Worm (Caenorhabditis elegans) whole organism, midembryonic: ENCODE measurements around the gene clec-227.

ENCODE experiments used
- T22C8.4 ChIP-seq: fragments of 200-800 bp; sonication (Bioruptor generic); IDR thresholded peaks from 2 replicates; pipeline ENCODE4 v1.3.6; 2022; ENCODE audit warnings: missing genetic modification characterization, missing compliant biosample characterization
- cog-1 ChIP-seq: sonication (generic microtip); optimal IDR thresholded peaks from 2 replicates; lab custom pipeline; 2016; ENCODE audit warnings: missing genetic modification characterization, missing compliant biosample characterization
- flt-1 ChIP-seq: fragments of 200-800 bp; sonication (Bioruptor generic); IDR thresholded peaks from 2 replicates; pipeline ENCODE4 v1.3.6; 2022; ENCODE audit warnings: missing genetic modification characterization, missing compliant biosample characterization
- klf-2 ChIP-seq: fragments of 200-800 bp; sonication (Bioruptor generic); conservative IDR thresholded peaks from 2 replicates; pipeline ENCODE4 v1.3.6; 2022; ENCODE audit warnings: missing genetic modification reagents, missing genetic modification characterization, missing compliant biosample characterization
- med-1 ChIP-seq: sonication (generic microtip); optimal IDR thresholded peaks from 2 replicates; lab custom pipeline; 2017; ENCODE audit warnings: missing genetic modification characterization, mild to moderate bottlenecking, missing compliant biosample characterization, antibody characterized with exemption, missing genetic modification reagents; ENCODE audit not compliant: insufficient read depth
- ref-1 ChIP-seq: fragments of 200-800 bp; sonication (Bioruptor generic); conservative IDR thresholded peaks from 2 replicates; pipeline ENCODE4 v1.3.6; 2022; ENCODE audit warnings: missing genetic modification reagents, missing genetic modification characterization, missing compliant biosample characterization
- tab-1 ChIP-seq: fragments of 200-800 bp; sonication (Bioruptor generic); IDR thresholded peaks from 2 replicates; pipeline ENCODE4 v1.3.6; 2022; ENCODE audit warnings: missing genetic modification characterization, missing compliant biosample characterization
- ztf-23 ChIP-seq: fragments of 200-800 bp; sonication (Bioruptor generic); IDR thresholded peaks from 2 replicates; pipeline ENCODE4 v1.3.6; 2022; ENCODE audit warnings: missing genetic modification reagents, missing genetic modification characterization, missing compliant biosample characterization
- ztf-29 ChIP-seq: fragments of 200-800 bp; sonication (Bioruptor generic); IDR thresholded peaks from 2 replicates; pipeline ENCODE4 v1.3.6; 2022; ENCODE audit warnings: missing genetic modification reagents, missing genetic modification characterization, missing compliant biosample characterization

The clec-227 gene

DNA sequence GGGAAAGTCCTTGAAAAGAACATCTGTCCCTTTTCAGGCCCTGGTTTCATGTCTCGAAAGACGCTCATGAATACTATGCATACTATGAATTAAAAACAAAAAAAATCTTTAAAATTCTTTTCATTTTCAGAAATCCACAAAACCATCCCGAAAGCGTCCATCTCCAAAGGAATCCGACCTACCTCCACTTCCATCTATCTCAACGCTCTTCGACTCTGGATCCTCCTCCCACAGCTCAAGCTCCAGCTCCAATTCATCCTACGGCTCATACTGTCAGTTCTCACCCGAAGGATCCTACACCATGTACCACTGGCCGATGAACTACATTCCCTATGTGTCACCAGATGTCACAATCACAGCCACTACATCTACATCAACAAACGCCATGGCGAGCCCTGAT, 36.2 kb downstream of the clec-227 start:
- TF ChIP-seq flt-1 (GFP tag; lab: Robert Waterston, UW), result no peak
- no peak for TF ChIP-seq ztf-23 (GFP tag; lab: Robert Waterston, UW)
- no peak for TF ChIP-seq klf-2 (GFP tag; lab: Robert Waterston, UW)
- no peak for TF ChIP-seq ref-1

ce11 chrV:14510746-14511145, 38.4 kb downstream of the clec-227 start, which contains the start of gene R02D5.9:
R02D5.9 (minus strand) TSS chrV:14511123.
- TF ChIP-seq klf-2 (GFP tag; lab: Robert Waterston, UW), result no peak
- no peak for TF ChIP-seq ztf-29 (GFP tag; lab: Robert Waterston, UW)
- no peak for TF ChIP-seq cog-1
- no peak for TF ChIP-seq ref-1
- no peak for TF ChIP-seq T22C8.4
- no peak for TF ChIP-seq med-1 (GFP tag; lab: Kevin White, UChicago)
- no peak for TF ChIP-seq tab-1
- TF ChIP-seq flt-1 (GFP tag; lab: Robert Waterston, UW), result no peak
- no peak for TF ChIP-seq ztf-23 (GFP tag; lab: Robert Waterston, UW)

ce11 chrV:14518010-14518409, 45.7 kb downstream of the clec-227 start, which contains the start of gene R02D5.6:
R02D5.6 (minus strand) TSS chrV:14518110.
- TF ChIP-seq ref-1 (no peak), flt-1 (GFP tag; lab: Robert Waterston, UW) (no peak), T22C8.4 (no peak), cog-1 (no peak), tab-1 (no peak), ztf-29 (GFP tag; lab: Robert Waterston, UW) (no peak), klf-2 (GFP tag; lab: Robert Waterston, UW) (no peak), med-1 (GFP tag; lab: Kevin White, UChicago) (no peak), ztf-23 (GFP tag; lab: Robert Waterston, UW) (no peak)

ce11 chrV:14519268-14519667, 46.9 kb downstream of the clec-227 start, which contains the start of gene R02D5.8:
R02D5.8 (minus strand) TSS chrV:14519368.
- no peak for TF ChIP-seq ref-1
- no peak for TF ChIP-seq ztf-23 (GFP tag; lab: Robert Waterston, UW)
- TF ChIP-seq tab-1, result no peak
- TF ChIP-seq klf-2 (GFP tag; lab: Robert Waterston, UW), result no peak
- TF ChIP-seq flt-1 (GFP tag; lab: Robert Waterston, UW), result no peak

DNA sequence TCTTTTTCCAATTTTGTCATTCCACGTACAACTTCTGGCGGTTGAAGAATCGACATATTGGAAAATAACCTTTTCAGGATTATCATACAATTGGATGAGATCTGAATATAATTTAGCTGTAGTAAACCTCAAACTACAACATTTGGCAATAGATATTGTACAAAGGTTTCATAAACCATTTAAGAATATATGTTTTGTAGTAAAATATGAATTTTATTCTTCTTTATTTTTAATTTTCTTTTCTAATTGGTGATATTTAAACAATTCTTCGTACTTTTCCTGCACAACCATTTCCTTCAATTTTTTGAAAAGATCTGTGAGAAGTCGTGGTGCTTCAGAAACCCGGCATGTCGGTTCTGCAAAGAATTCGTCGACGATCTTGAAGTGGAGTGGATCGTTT, 48.7 kb downstream of the clec-227 start, which contains the start of gene C53A5.17:
C53A5.17 (minus strand) TSS at position 101 of the 400 bp plus-strand sequence.
- TF ChIP-seq tab-1, result no peak
- no peak for TF ChIP-seq klf-2 (GFP tag; lab: Robert Waterston, UW)
- no peak for TF ChIP-seq ztf-29 (GFP tag; lab: Robert Waterston, UW)
- no peak for TF ChIP-seq ref-1
- TF ChIP-seq flt-1 (GFP tag; lab: Robert Waterston, UW), result no peak
- TF ChIP-seq ztf-23 (GFP tag; lab: Robert Waterston, UW), result no peak
- no peak for TF ChIP-seq med-1 (GFP tag; lab: Kevin White, UChicago)
- TF ChIP-seq cog-1, result no peak
- no peak for TF ChIP-seq T22C8.4

DNA sequence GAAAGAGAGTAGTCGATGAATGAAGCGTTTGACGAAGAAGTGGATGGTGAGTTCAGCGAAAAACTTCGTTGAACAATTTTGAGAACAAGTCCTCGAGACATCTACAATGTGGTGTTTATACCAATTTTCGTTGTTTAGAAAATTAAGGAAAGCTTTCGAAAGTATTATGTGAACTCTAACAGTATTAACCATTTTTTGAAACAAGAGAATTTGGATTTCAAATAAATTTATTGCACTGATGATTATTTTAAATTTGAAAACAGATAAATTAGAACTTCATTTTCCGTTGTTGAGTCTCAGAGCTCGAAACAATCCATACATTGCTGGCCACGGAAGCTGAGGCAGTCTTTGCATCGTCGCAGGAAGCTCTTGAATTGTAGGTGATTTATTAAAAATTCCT, 50.2 kb downstream of the clec-227 start, which contains the start of gene C53A5.16:
C53A5.16 (minus strand) TSS at position 101 of the 400 bp plus-strand sequence.
- no peak for TF ChIP-seq T22C8.4
- no peak for TF ChIP-seq ztf-23 (GFP tag; lab: Robert Waterston, UW)
- TF ChIP-seq ztf-29 (GFP tag; lab: Robert Waterston, UW), result no peak

ce11 chrV:14523105-14523504, 50.8 kb downstream of the clec-227 start, which contains the start of gene C53A5.2:
C53A5.2 (minus strand) TSS chrV:14523205.
- TF ChIP-seq klf-2 (GFP tag; lab: Robert Waterston, UW) (no peak), flt-1 (GFP tag; lab: Robert Waterston, UW) (no peak), med-1 (GFP tag; lab: Kevin White, UChicago) (no peak), ztf-23 (GFP tag; lab: Robert Waterston, UW) (no peak), tab-1 (no peak), T22C8.4 (no peak), ref-1 (no peak), cog-1 (no peak), ztf-29 (GFP tag; lab: Robert Waterston, UW) (no peak)
